Worm (Caenorhabditis elegans) whole organism, midembryonic: ENCODE data around the gene sup-9.

Experiments used
- flt-1 ChIP-seq: fragments of 200-800 bp; sonication (Bioruptor generic); IDR thresholded peaks from 2 replicates; pipeline ENCODE4 v1.3.6; 2022; ENCODE audit warnings: missing genetic modification characterization, missing compliant biosample characterization
- ztf-23 ChIP-seq: fragments of 200-800 bp; sonication (Bioruptor generic); IDR thresholded peaks from 2 replicates; pipeline ENCODE4 v1.3.6; 2022; ENCODE audit warnings: missing genetic modification reagents, missing genetic modification characterization, missing compliant biosample characterization

- TF ChIP-seq ztf-23 = no peak
- no peak for TF ChIP-seq flt-1 (GFP tag; lab: Robert Waterston, UW)
Observed at ce11 chrII:2710919-2711318, 24.1 kb upstream of the sup-9 start, which contains the start of gene T05A8.2.
